Worm (Caenorhabditis elegans): ENCODE data around the gene pqn-62.

Gene pqn-62

ce11 chrX:5152931-5153330 is 43.0 kb upstream of the pqn-62 start:
- TF ChIP-seq unc-62 (GFP tag; optimal IDR thresholded peaks at IDR 0.05) (no peak), lin-15B (tag; optimal IDR thresholded peaks at IDR 0.05) (no peak), nhr-47 (tag; optimal IDR thresholded peaks at IDR 0.05) (peak; percentile 21), C16A3.4 (tag; optimal IDR thresholded peaks at IDR 0.05) (no peak), efl-1 (optimal IDR thresholded peaks at IDR 0.05) (no peak), efl-1 (GFP tag; optimal IDR thresholded peaks at IDR 0.05 in 1 of 2) (no peak), mep-1 (tag; optimal IDR thresholded peaks at IDR 0.05) (no peak), hlh-17 (GFP tag; optimal IDR thresholded peaks at IDR 0.05; ENCODE audit: borderline replicate concordance) (no peak), ceh-88 (GFP tag; IDR thresholded peaks at IDR 0.05) (no peak), snpc-4 (tag; optimal IDR thresholded peaks at IDR 0.05) (no peak), pax-3 (tag; optimal IDR thresholded peaks at IDR 0.05) (no peak), sptf-1 (tag; optimal IDR thresholded peaks at IDR 0.05) (no peak), ceh-8 (GFP tag; optimal IDR thresholded peaks at IDR 0.05) (no peak), lin-35 (GFP tag; optimal IDR thresholded peaks at IDR 0.05) (no peak), dsc-1 (tag; optimal IDR thresholded peaks at IDR 0.05) (peak; percentile 68), vab-15 (tag; optimal IDR thresholded peaks at IDR 0.05) (no peak), elt-3 (tag; optimal IDR thresholded peaks at IDR 0.05) (no peak), unc-130 (tag; optimal IDR thresholded peaks at IDR 0.05) (no peak), nhr-90 (tag; optimal IDR thresholded peaks at IDR 0.05; ENCODE audit: poor library complexity) (no peak), nhr-71 (tag; optimal IDR thresholded peaks at IDR 0.05) (peak; percentile 37), unc-30 (tag; optimal IDR thresholded peaks at IDR 0.05) (no peak), sox-4 (tag; optimal IDR thresholded peaks at IDR 0.05) (peak; percentile 34), fkh-8 (tag; optimal IDR thresholded peaks at IDR 0.05) (peak; percentile 56), pag-3 (tag; optimal IDR thresholded peaks at IDR 0.05; ENCODE audit: borderline replicate concordance, insufficient read depth) (no peak), ceh-82 (tag; optimal IDR thresholded peaks at IDR 0.05) (no peak)

- TF ChIP-seq fos-1 (tag; optimal IDR thresholded peaks at IDR 0.05) (no peak), efl-1 (optimal IDR thresholded peaks at IDR 0.05) (no peak), efl-1 (GFP tag; optimal IDR thresholded peaks at IDR 0.05 in 1 of 2) (no peak), snu-23 (GFP tag; optimal IDR thresholded peaks at IDR 0.05) (no peak), ama-1 (optimal IDR thresholded peaks at IDR 0.05) (no peak), lin-15B (tag; optimal IDR thresholded peaks at IDR 0.05) (no peak), egl-13 (tag; optimal IDR thresholded peaks at IDR 0.05) (no peak), fkh-4 (tag; optimal IDR thresholded peaks at IDR 0.05; ENCODE audit: borderline replicate concordance) (no peak), skn-1 (tag; optimal IDR thresholded peaks at IDR 0.05) (no peak), dpl-1 (GFP tag; optimal IDR thresholded peaks at IDR 0.05) (no peak), lin-13 (GFP tag; optimal IDR thresholded peaks at IDR 0.05) (no peak), irx-1 (tag; optimal IDR thresholded peaks at IDR 0.05) (no peak), pag-3 (tag; optimal IDR thresholded peaks at IDR 0.05; ENCODE audit: borderline replicate concordance, insufficient read depth) (no peak), nhr-11 (tag; optimal IDR thresholded peaks at IDR 0.05) (no peak), swsn-7 (tag; optimal IDR thresholded peaks at IDR 0.05) (no peak), mab-9 (GFP tag; IDR thresholded peaks at IDR 0.05) (no peak), pqm-1 (tag; optimal IDR thresholded peaks at IDR 0.05) (no peak)
Measured at ce11 chrX:5154278-5154677, 41.6 kb upstream of the pqn-62 start, which contains the start of gene C31H2.3. C31H2.3 (minus strand) TSS chrX:5154378.

ce11 chrX:5159645-5160044 is 36.3 kb upstream of the pqn-62 start, which contains the start of gene C31H2.4:
C31H2.4 (minus strand) TSS chrX:5159663.
- TF ChIP-seq lsy-2 (tag; optimal IDR thresholded peaks at IDR 0.05) (no peak), nhr-85 (tag) (peak; percentile 64), ceh-88 (GFP tag; IDR thresholded peaks at IDR 0.05) (no peak), unc-98 (GFP tag; IDR thresholded peaks at IDR 0.05) (no peak), rnt-1 (tag; optimal IDR thresholded peaks at IDR 0.05) (no peak), lin-35 (GFP tag; optimal IDR thresholded peaks at IDR 0.05) (no peak), vab-15 (tag; optimal IDR thresholded peaks at IDR 0.05) (no peak), snpc-4 (tag; optimal IDR thresholded peaks at IDR 0.05) (no peak), elt-3 (tag; optimal IDR thresholded peaks at IDR 0.05) (peak in 1 of 6 experiments; percentile 33), elt-2 (tag; optimal IDR thresholded peaks at IDR 0.05) (peak; percentile 23), efl-3 (GFP tag; optimal IDR thresholded peaks at IDR 0.05) (no peak), nhr-20 (tag; optimal IDR thresholded peaks at IDR 0.05) (no peak), efl-1 (optimal IDR thresholded peaks at IDR 0.05) (no peak), efl-1 (GFP tag; optimal IDR thresholded peaks at IDR 0.05 in 1 of 2) (peak in 1 of 2 experiments; percentile 12)

All from whole organism, L1 larva.